Worm (Caenorhabditis elegans): Measurements from ENCODE around the gene hlh-26.

Gene hlh-26

ce11 chrII:5551517-5551916 is 18.0 kb upstream of the hlh-26 start, which contains the start of gene C17C3.5:
Gene C17C3.5 (plus strand): TSS chrII:5551817.
- TF ChIP-seq nhr-20 (tag; optimal IDR thresholded peaks at IDR 0.05) (no peak), hlh-4 (tag; optimal IDR thresholded peaks at IDR 0.05) (no peak), mab-9 (GFP tag; IDR thresholded peaks at IDR 0.05) (no peak), dsc-1 (tag; optimal IDR thresholded peaks at IDR 0.05) (no peak), Y116A8C.19 (tag; optimal IDR thresholded peaks at IDR 0.05; ENCODE audit: borderline replicate concordance) (no peak), mep-1 (tag; optimal IDR thresholded peaks at IDR 0.05) (no peak), fos-1 (tag; optimal IDR thresholded peaks at IDR 0.05) (no peak), snu-23 (GFP tag; optimal IDR thresholded peaks at IDR 0.05) (no peak), fkh-10 (GFP tag; optimal IDR thresholded peaks at IDR 0.05) (no peak), elt-2 (tag; optimal IDR thresholded peaks at IDR 0.05) (no peak), pag-3 (tag; optimal IDR thresholded peaks at IDR 0.05; ENCODE audit: borderline replicate concordance, insufficient read depth) (no peak), lin-15B (tag; optimal IDR thresholded peaks at IDR 0.05) (no peak), rnt-1 (tag; optimal IDR thresholded peaks at IDR 0.05) (no peak)

ce11 chrII:5549746-5550145 is 16.2 kb upstream of the hlh-26 start, which contains the start of gene C17C3.6:
Gene C17C3.6 (plus strand): TSS chrII:5550046.
- TF ChIP-seq mab-9 (GFP tag; IDR thresholded peaks at IDR 0.05), result no peak
- no peak for TF ChIP-seq unc-30 (tag; optimal IDR thresholded peaks at IDR 0.05)
- no peak for TF ChIP-seq nhr-84 (tag; optimal IDR thresholded peaks at IDR 0.05)
- no peak for TF ChIP-seq skn-1 (tag; optimal IDR thresholded peaks at IDR 0.05)
- TF ChIP-seq ztf-4 (tag; optimal IDR thresholded peaks at IDR 0.05), result no peak
- no peak for TF ChIP-seq sox-4 (tag; optimal IDR thresholded peaks at IDR 0.05)
- TF ChIP-seq ces-1 (GFP tag; optimal IDR thresholded peaks at IDR 0.05), result no peak
- TF ChIP-seq efl-3 (GFP tag; optimal IDR thresholded peaks at IDR 0.05), result no peak
- TF ChIP-seq pax-3 (tag; optimal IDR thresholded peaks at IDR 0.05), result no peak
- no peak for TF ChIP-seq nhr-19 (GFP tag; conservative IDR thresholded peaks at IDR 0.05)
- no peak for TF ChIP-seq xbp-1 (tag; optimal IDR thresholded peaks at IDR 0.05)
- TF ChIP-seq elt-3 (tag; optimal IDR thresholded peaks at IDR 0.05), result no peak

ce11 chrII:5547442-5547894 is 13.9 kb upstream of the hlh-26 start, which contains the start of gene acdh-2:
Gene acdh-2 (minus strand): TSS chrII:5547492.
- TF ChIP-seq zag-1 (tag; optimal IDR thresholded peaks at IDR 0.05) (no peak), xbp-1 (tag; optimal IDR thresholded peaks at IDR 0.05) (no peak), ztf-11 (tag; optimal IDR thresholded peaks at IDR 0.05) (no peak), grh-1 (GFP tag; IDR thresholded peaks at IDR 0.05) (no peak), nhr-12 (tag; optimal IDR thresholded peaks at IDR 0.05) (no peak), nhr-71 (tag; optimal IDR thresholded peaks at IDR 0.05) (peak; percentile 51), snu-23 (GFP tag; optimal IDR thresholded peaks at IDR 0.05) (peak; percentile 22)

- TF ChIP-seq tbx-2 (tag; optimal IDR thresholded peaks at IDR 0.05) (no peak), unc-30 (tag; optimal IDR thresholded peaks at IDR 0.05) (no peak), nhr-237 (tag; optimal IDR thresholded peaks at IDR 0.05) (no peak), nhr-47 (tag; optimal IDR thresholded peaks at IDR 0.05) (no peak), ceh-90 (tag; optimal IDR thresholded peaks at IDR 0.05) (no peak), C34B4.2 (tag; optimal IDR thresholded peaks at IDR 0.05) (no peak), ceh-63 (GFP tag; optimal IDR thresholded peaks at IDR 0.05) (no peak), fkh-10 (GFP tag; optimal IDR thresholded peaks at IDR 0.05) (no peak), nhr-12 (tag; optimal IDR thresholded peaks at IDR 0.05) (no peak), snu-23 (GFP tag; optimal IDR thresholded peaks at IDR 0.05) (no peak), mab-9 (GFP tag; IDR thresholded peaks at IDR 0.05) (no peak), ztf-11 (tag; optimal IDR thresholded peaks at IDR 0.05) (no peak), xbp-1 (tag; optimal IDR thresholded peaks at IDR 0.05) (no peak), lin-35 (GFP tag; optimal IDR thresholded peaks at IDR 0.05) (no peak), lin-14 (GFP tag; optimal IDR thresholded peaks at IDR 0.05) (no peak)
These were observed 11.2 kb upstream of the hlh-26 start, which contains the start of gene ins-13 for ce11 chrII:5544764-5545163. Gene ins-13 (minus strand): TSS chrII:5544864.
